Worm (Caenorhabditis elegans) whole organism, early embryonic: ENCODE data around the gene rabr-4.

Experiments used
- flt-1 ChIP-seq: fragments of 200-800 bp; sonication (Bioruptor generic); IDR thresholded peaks from 2 replicates; pipeline ENCODE4 v1.3.6; 2022; ENCODE audit warnings: missing genetic modification characterization, missing compliant biosample characterization
- tbx-37 ChIP-seq: fragments of 200-800 bp; sonication (Bioruptor generic); conservative IDR thresholded peaks from 2 replicates; pipeline ENCODE4 v1.3.6; 2022; ENCODE audit warnings: missing genetic modification reagents, missing genetic modification characterization, missing compliant biosample characterization

DNA sequence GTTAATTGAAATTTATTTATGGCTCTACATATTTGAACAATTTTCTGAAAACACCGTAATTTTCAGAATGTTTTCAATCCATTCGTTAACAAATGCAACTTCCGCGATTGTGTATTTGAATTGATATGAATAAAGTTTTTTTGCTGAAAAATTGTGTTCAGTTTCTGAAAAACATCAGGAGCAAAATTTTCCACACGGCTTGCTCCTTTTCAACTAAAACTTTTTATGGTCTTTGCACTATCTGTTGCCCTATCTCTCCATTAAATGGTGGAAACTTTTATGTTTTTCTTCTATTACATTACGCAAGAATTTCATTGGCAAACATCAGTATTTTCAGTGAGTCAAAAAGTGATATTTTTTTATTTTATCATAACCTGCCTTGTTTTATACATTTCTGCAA lies 45.9 kb upstream of the rabr-4 start, which contains the start of gene F10A3.4:
- no peak for TF ChIP-seq tbx-37 (GFP tag; lab: Robert Waterston, UW)
- no peak for TF ChIP-seq flt-1 (GFP tag; lab: Robert Waterston, UW)
